In genomic region chr2L:6423148-6423547, dm6 we compare ENCODE assay signal across 1 fruit fly cellular context.
TF ChIP-seq lines count a peak whose summit lies in the region.

TSS of gene Tig (minus strand) at chr2L:6423310.

TF ChIP-seq in whole organism, embryonic, 481 proteins besides CTCF, POLR2A, EP300 and RAD21 (continued from another document):
- TF ChIP-seq gsb-n (tag; optimal IDR thresholded peaks at IDR 0.05; lab: Kevin White, UChicago) (no peak), CG18476 (GFP tag; optimal IDR thresholded peaks at IDR 0.05; lab: Kevin White, UChicago) (no peak), CG30020 (tag; optimal IDR thresholded peaks at IDR 0.05; lab: Kevin White, UChicago) (no peak), az2 (GFP tag; optimal IDR thresholded peaks at IDR 0.05; lab: Kevin White, UChicago) (no peak), CG7357 (GFP tag; IDR thresholded peaks at IDR 0.05; lab: Robert Waterston, UW) (no peak), odd (GFP tag; optimal IDR thresholded peaks at IDR 0.05; lab: Kevin White, UChicago) (no peak), CG7556 (GFP tag; optimal IDR thresholded peaks at IDR 0.05; lab: Kevin White, UChicago) (no peak), jing (GFP tag; optimal IDR thresholded peaks at IDR 0.05; lab: Kevin White, UChicago) (no peak), nerfin-2 (GFP tag; IDR thresholded peaks at IDR 0.05; lab: Robert Waterston, UW; ENCODE audit: partially characterized antibody) (no peak), ro (GFP tag; IDR thresholded peaks at IDR 0.05; lab: Robert Waterston, UW) (no peak), wek (GFP tag; optimal IDR thresholded peaks at IDR 0.05; lab: Kevin White, UChicago) (no peak), Deaf1 (tag; optimal IDR thresholded peaks at IDR 0.05; lab: Kevin White, UChicago) (peak; percentile 63), ci (GFP tag; IDR thresholded peaks at IDR 0.05; lab: Robert Waterston, UW) (peak; percentile 20; the same call in 1 of the 3 replicates), Chrac-16 (GFP tag; optimal IDR thresholded peaks at IDR 0.05; lab: Kevin White, UChicago) (no peak), hbn (GFP tag; IDR thresholded peaks at IDR 0.05; lab: Robert Waterston, UW; ENCODE audit: partially characterized antibody) (no peak), Tbp (GFP tag; optimal IDR thresholded peaks at IDR 0.05; lab: Kevin White, UChicago) (no peak), MTF-1 (GFP tag; optimal IDR thresholded peaks at IDR 0.05; lab: Kevin White, UChicago; ENCODE audit: borderline replicate concordance) (no peak), CG7987 (GFP tag; optimal IDR thresholded peaks at IDR 0.05; lab: Kevin White, UChicago) (no peak), mirr (GFP tag; optimal IDR thresholded peaks at IDR 0.05; lab: Kevin White, UChicago) (peak; percentile 39), CG2116 (GFP tag; optimal IDR thresholded peaks at IDR 0.05; lab: Kevin White, UChicago) (no peak), CG10959 (GFP tag; IDR thresholded peaks at IDR 0.05; lab: Robert Waterston, UW) (no peak), br (optimal IDR thresholded peaks at IDR 0.05; lab: Kevin White, UChicago) (no peak), CG3838 (GFP tag; optimal IDR thresholded peaks at IDR 0.05; lab: Kevin White, UChicago) (no peak), Meics (GFP tag; optimal IDR thresholded peaks at IDR 0.05; lab: Kevin White, UChicago) (no peak), CG11247 (GFP tag; IDR thresholded peaks at IDR 0.05; lab: Robert Waterston, UW) (no peak), knrl (GFP tag; IDR thresholded peaks at IDR 0.05; lab: Robert Waterston, UW; ENCODE audit: partially characterized antibody) (no peak), Dll (GFP tag; IDR thresholded peaks at IDR 0.05; lab: Robert Waterston, UW; ENCODE audit: partially characterized antibody) (no peak), Rfx (GFP tag; IDR thresholded peaks at IDR 0.05; lab: Robert Waterston, UW) (no peak), CG10543 (GFP tag; optimal IDR thresholded peaks at IDR 0.05; lab: Kevin White, UChicago) (peak; percentile 52), gcm (GFP tag; optimal IDR thresholded peaks at IDR 0.05; lab: Kevin White, UChicago) (peak; percentile 42), Bgb (GFP tag; IDR thresholded peaks at IDR 0.05; lab: Robert Waterston, UW; ENCODE audit: partially characterized antibody) (0 out of 2 replicates have a peak, but pooled peaks have one; percentile 14), insv (GFP tag; optimal IDR thresholded peaks at IDR 0.05; lab: Kevin White, UChicago) (no peak), Usf (GFP tag; optimal IDR thresholded peaks at IDR 0.05; lab: Kevin White, UChicago) (no peak), sd (tag; optimal IDR thresholded peaks at IDR 0.05; lab: Kevin White, UChicago) (no peak), YL-1 (GFP tag; optimal IDR thresholded peaks at IDR 0.05; lab: Kevin White, UChicago) (no peak)
